Worm (Caenorhabditis elegans) whole organism, late embryonic: ENCODE measurements around the gene Y22D7AR.3.

Source experiments
- C38D4.7 ChIP-seq: fragments of 200-800 bp; sonication (Bioruptor generic); optimal IDR thresholded peaks from 2 replicates; lab custom pipeline; 2018; ENCODE audit warnings: mild to moderate bottlenecking, missing genetic modification characterization, moderate library complexity, missing compliant biosample characterization
- ama-1 ChIP-seq: fragments of 150-350 bp; optimal IDR thresholded peaks from 2 replicates; lab custom pipeline; 2014
- ceh-31 ChIP-seq: sonication (generic microtip); optimal IDR thresholded peaks from 2 replicates; lab custom pipeline; 2016; ENCODE audit warnings: missing genetic modification characterization, missing compliant biosample characterization
- ceh-34 ChIP-seq: sonication (generic microtip); optimal IDR thresholded peaks from 2 replicates; lab custom pipeline; 2016; ENCODE audit warnings: mild to moderate bottlenecking, missing genetic modification characterization, missing compliant biosample characterization
- ceh-45 ChIP-seq: fragments of 200-800 bp; sonication (Bioruptor generic); IDR thresholded peaks from 2 replicates; pipeline ENCODE4 v1.3.6; 2022; ENCODE audit warnings: missing genetic modification reagents, missing genetic modification characterization, missing compliant biosample characterization
- ceh-48 ChIP-seq: sonication (generic microtip); optimal IDR thresholded peaks from 2 replicates; lab custom pipeline; 2016; ENCODE audit warnings: missing genetic modification characterization, inconsistent platforms, missing compliant biosample characterization
- ceh-6 ChIP-seq: fragments of 200-800 bp; sonication (Bioruptor generic); optimal IDR thresholded peaks from 2 replicates; lab custom pipeline; 2018; ENCODE audit warnings: mild to moderate bottlenecking, missing genetic modification characterization, missing compliant biosample characterization
- dmd-4 ChIP-seq: sonication (generic microtip); optimal IDR thresholded peaks from 2 replicates; lab custom pipeline; 2016; ENCODE audit warnings: borderline replicate concordance, missing genetic modification characterization, missing compliant biosample characterization
- eyg-1 ChIP-seq: sonication (generic microtip); optimal IDR thresholded peaks from 2 replicates; lab custom pipeline; 2016; ENCODE audit warnings: missing genotype, missing genetic modification characterization, missing compliant biosample characterization
- fkh-10 ChIP-seq: fragments of 150-350 bp; optimal IDR thresholded peaks from 2 replicates; lab custom pipeline; 2014; ENCODE audit warnings: missing biosample characterization, missing genetic modification reagents, missing genetic modification characterization
- mec-3 ChIP-seq: sonication (generic microtip); optimal IDR thresholded peaks from 2 replicates; lab custom pipeline; 2016; ENCODE audit warnings: borderline replicate concordance, missing genetic modification characterization, missing compliant biosample characterization
- pha-4 ChIP-seq: fragments of 150-350 bp; optimal IDR thresholded peaks from 2 replicates; lab custom pipeline; 2018; ENCODE audit warnings: missing biosample characterization, missing genetic modification reagents, missing genetic modification characterization
- rnt-1 ChIP-seq: sonication (generic microtip); optimal IDR thresholded peaks from 2 replicates; lab custom pipeline; 2016; ENCODE audit warnings: missing genetic modification characterization, missing compliant biosample characterization
- ztf-16 ChIP-seq: sonication (generic microtip); optimal IDR thresholded peaks from 2 replicates; lab custom pipeline; 2017; ENCODE audit warnings: missing genetic modification characterization, missing compliant biosample characterization

DNA sequence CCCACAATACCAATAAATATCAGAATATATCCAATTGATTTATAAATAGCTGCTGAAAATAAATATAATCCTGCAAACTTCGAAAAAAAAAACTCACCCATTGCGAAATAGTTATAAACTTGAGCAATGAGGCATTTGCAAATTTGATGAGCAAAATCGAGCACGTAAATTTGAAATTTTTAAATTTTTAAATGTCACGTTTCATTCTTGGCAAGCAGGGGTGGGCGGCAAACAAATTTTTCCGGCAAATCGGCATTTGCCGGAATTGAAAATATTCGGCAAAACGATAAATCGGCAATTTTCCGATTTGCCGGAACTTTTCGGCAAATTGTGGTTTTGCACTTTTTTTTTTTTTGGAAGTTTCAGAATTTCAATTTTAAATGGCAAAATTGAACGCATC is 24.3 kb upstream of the Y22D7AR.3 start, which contains the start of gene Y22D7AR.14:
- TF ChIP-seq C38D4.7 (GFP tag; lab: Kevin White, UChicago) (no peak), ceh-48 (no peak), pha-4 (tag; lab: Kevin White, UChicago) (no peak), ama-1 (lab: Kevin White, UChicago) (no peak), ceh-31 (no peak), fkh-10 (GFP tag; lab: Kevin White, UChicago) (no peak), ceh-45 (GFP tag; lab: Robert Waterston, UW) (no peak), ceh-6 (GFP tag; lab: Kevin White, UChicago) (no peak), dmd-4 (no peak), ztf-16 (tag; lab: Kevin White, UChicago) (no peak), mec-3 (tag; lab: Kevin White, UChicago) (no peak), rnt-1 (tag; lab: Kevin White, UChicago) (no peak), eyg-1 (tag; lab: Kevin White, UChicago) (no peak), ceh-34 (tag; lab: Kevin White, UChicago) (no peak)
